Worm (Caenorhabditis elegans): ENCODE results near the gene dyrb-1.

dyrb-1 gene

ce11 chrII:9117789-9118242 lies 10.9 kb upstream of the dyrb-1 start (continued):
- TF ChIP-seq daf-8 (GFP tag; IDR thresholded peaks at IDR 0.05) (no peak), mep-1 (tag; optimal IDR thresholded peaks at IDR 0.05) (peak; percentile 70), F37D6.2 (tag; optimal IDR thresholded peaks at IDR 0.05) (peak; percentile 7), Y48G9A.11 (GFP tag; IDR thresholded peaks at IDR 0.05) (no peak), ZK546.5 (tag; optimal IDR thresholded peaks at IDR 0.05) (no peak), F26F4.8 (GFP tag; conservative IDR thresholded peaks at IDR 0.05) (no peak), zip-2 (tag; optimal IDR thresholded peaks at IDR 0.05) (no peak), zfp-2 (tag; optimal IDR thresholded peaks at IDR 0.05) (no peak), hif-1 (tag; optimal IDR thresholded peaks at IDR 0.05) (no peak), madf-5 (GFP tag; IDR thresholded peaks at IDR 0.05) (no peak), T20F7.1 (GFP tag; optimal IDR thresholded peaks at IDR 0.05) (peak; percentile 5), dve-1 (tag; optimal IDR thresholded peaks at IDR 0.05; ENCODE audit: insufficient read depth) (peak; percentile 59), R02D3.7 (tag; optimal IDR thresholded peaks at IDR 0.05) (no peak)

- TF ChIP-seq daf-8 (GFP tag; IDR thresholded peaks at IDR 0.05) (no peak), unc-62 (GFP tag; optimal IDR thresholded peaks at IDR 0.05 in 1 of 2) (peak in 1 of 2 experiments; percentile 43), unc-62 (tag; optimal IDR thresholded peaks at IDR 0.05) (no peak), spr-1 (tag; optimal IDR thresholded peaks at IDR 0.05) (no peak), ZK337.2 (GFP tag; IDR thresholded peaks at IDR 0.05) (no peak), dve-1 (tag; optimal IDR thresholded peaks at IDR 0.05; ENCODE audit: insufficient read depth) (peak; percentile 46), nhr-11 (tag; optimal IDR thresholded peaks at IDR 0.05) (no peak), ceh-28 (tag; optimal IDR thresholded peaks at IDR 0.05) (no peak), ceh-82 (tag; optimal IDR thresholded peaks at IDR 0.05) (no peak), duxl-1 (tag; optimal IDR thresholded peaks at IDR 0.05; ENCODE audit: poor library complexity) (no peak), dmd-6 (GFP tag; IDR thresholded peaks at IDR 0.05) (peak; percentile 59), madf-5 (GFP tag; IDR thresholded peaks at IDR 0.05) (no peak), hlh-30 (tag; optimal IDR thresholded peaks at IDR 0.05; ENCODE audit: insufficient read depth) (no peak), hif-1 (tag; optimal IDR thresholded peaks at IDR 0.05) (no peak), zag-1 (tag; optimal IDR thresholded peaks at IDR 0.05) (no peak), dmd-9 (GFP tag; IDR thresholded peaks at IDR 0.05) (no peak), F26F4.8 (GFP tag; conservative IDR thresholded peaks at IDR 0.05) (no peak), mxl-3 (GFP tag; optimal IDR thresholded peaks at IDR 0.05) (peak; percentile 27), nhr-102 (tag; optimal IDR thresholded peaks at IDR 0.05) (no peak), lin-15B (tag; optimal IDR thresholded peaks at IDR 0.05) (no peak), daf-12 (tag; optimal IDR thresholded peaks at IDR 0.05) (no peak), php-3 (GFP tag; IDR thresholded peaks at IDR 0.05) (0 out of 2 replicates have a peak, but pooled peaks have one; percentile 35), F44E2.7 (GFP tag; IDR thresholded peaks at IDR 0.05) (no peak), mdt-29 (GFP tag; IDR thresholded peaks at IDR 0.05) (no peak), nhr-77 (tag; optimal IDR thresholded peaks at IDR 0.05) (peak; percentile 22), snpc-4 (tag; optimal IDR thresholded peaks at IDR 0.05) (no peak), gei-8 (GFP tag; optimal IDR thresholded peaks at IDR 0.05) (no peak), lin-39 (tag; optimal IDR thresholded peaks at IDR 0.05) (no peak), ceh-62 (tag; optimal IDR thresholded peaks at IDR 0.05) (no peak), hlh-11 (tag; optimal IDR thresholded peaks at IDR 0.05) (peak; percentile 40), nhr-6 (tag; optimal IDR thresholded peaks at IDR 0.05) (peak; percentile 66), nhr-41 (GFP tag; IDR thresholded peaks at IDR 0.05) (no peak), jun-1 (tag; optimal IDR thresholded peaks at IDR 0.05) (no peak), nhr-10 (tag; optimal IDR thresholded peaks at IDR 0.05) (no peak), nhr-42 (GFP tag; IDR thresholded peaks at IDR 0.05) (no peak), pqm-1 (tag; optimal IDR thresholded peaks at IDR 0.05) (peak; percentile 77), mep-1 (tag; optimal IDR thresholded peaks at IDR 0.05) (peak; percentile 9), cey-2 (tag; optimal IDR thresholded peaks at IDR 0.05; ENCODE audit: borderline replicate concordance, insufficient read depth) (no peak), set-16 (GFP tag; IDR thresholded peaks at IDR 0.05) (no peak), saeg-2 (GFP tag; IDR thresholded peaks at IDR 0.05) (no peak), aha-1 (tag) (no peak), sdz-12 (GFP tag; optimal IDR thresholded peaks at IDR 0.05) (no peak), zip-11 (GFP tag; IDR thresholded peaks at IDR 0.05) (no peak)
These were observed 9.5 kb upstream of the dyrb-1 start for ce11 chrII:9116404-9116803.
